Worm (Caenorhabditis elegans) whole organism, mixed stage, embryonic: Measurements from ENCODE around the gene lron-12.

Source experiments
- M03D4.4 ChIP-seq: sonication (generic microtip); optimal IDR thresholded peaks from 2 replicates; lab custom pipeline; 2017; ENCODE audit warnings: mild to moderate bottlenecking, missing genetic modification characterization, missing compliant biosample characterization
- bed-3 ChIP-seq: fragments of 200-800 bp; sonication (Bioruptor generic); optimal IDR thresholded peaks from 3 replicates; lab custom pipeline; 2018; ENCODE audit warnings: mild to moderate bottlenecking, missing genetic modification characterization, moderate library complexity, missing compliant biosample characterization
- ceh-39 ChIP-seq: fragments of 150-350 bp; optimal IDR thresholded peaks from 2 replicates; lab custom pipeline; 2014; ENCODE audit warnings: missing biosample characterization, missing genetic modification characterization
- ceh-43 ChIP-seq: fragments of 200-800 bp; sonication (Bioruptor generic); optimal IDR thresholded peaks from 2 replicates; lab custom pipeline; 2018; ENCODE audit warnings: mild to moderate bottlenecking, missing genetic modification characterization, moderate library complexity, missing compliant biosample characterization
- ceh-83 ChIP-seq: fragments of 200-800 bp; sonication (Bioruptor generic); optimal IDR thresholded peaks from 2 replicates; lab custom pipeline; 2018; ENCODE audit warnings: mild to moderate bottlenecking, missing genetic modification characterization, missing compliant biosample characterization
- ces-1 ChIP-seq: fragments of 150-350 bp; optimal IDR thresholded peaks from 2 replicates; lab custom pipeline; 2014; ENCODE audit warnings: missing biosample characterization, missing genetic modification reagents, missing genetic modification characterization
- cnd-1 ChIP-seq: fragments of 200-800 bp; sonication (Bioruptor generic); optimal IDR thresholded peaks from 2 replicates; lab custom pipeline; 2018; ENCODE audit warnings: mild to moderate bottlenecking, missing genetic modification characterization, missing compliant biosample characterization
- drap-1 ChIP-seq: fragments of 200-800 bp; sonication (Bioruptor generic); optimal IDR thresholded peaks from 3 replicates; lab custom pipeline; 2018; ENCODE audit warnings: mild to moderate bottlenecking, missing genetic modification characterization, missing compliant biosample characterization
- elt-3 ChIP-seq: fragments of 150-350 bp; optimal IDR thresholded peaks from 2 replicates; lab custom pipeline; 2014; ENCODE audit warnings: missing biosample characterization, missing genetic modification characterization
- flh-1 ChIP-seq: fragments of 200-800 bp; sonication (Bioruptor generic); optimal IDR thresholded peaks from 2 replicates; lab custom pipeline; 2018; ENCODE audit warnings: mild to moderate bottlenecking, missing genetic modification characterization, moderate library complexity, missing compliant biosample characterization
- ham-2 ChIP-seq: fragments of 200-800 bp; sonication (Bioruptor generic); optimal IDR thresholded peaks from 2 replicates; lab custom pipeline; 2018; ENCODE audit warnings: mild to moderate bottlenecking, missing genetic modification characterization, missing compliant biosample characterization
- hlh-1 ChIP-seq: fragments of 150-350 bp; optimal IDR thresholded peaks from 2 replicates; lab custom pipeline; 2014; ENCODE audit warnings: missing biosample characterization, missing genetic modification reagents, missing genetic modification characterization
- lin-32 ChIP-seq: fragments of 200-800 bp; sonication (Bioruptor generic); optimal IDR thresholded peaks from 2 replicates; lab custom pipeline; 2018; ENCODE audit warnings: mild to moderate bottlenecking, missing genetic modification characterization, missing compliant biosample characterization
- lsy-2 ChIP-seq: fragments of 150-350 bp; optimal IDR thresholded peaks from 2 replicates; lab custom pipeline; 2014; ENCODE audit warnings: missing biosample characterization, missing genetic modification characterization
- mab-5 ChIP-seq: fragments of 150-350 bp; optimal IDR thresholded peaks from 2 replicates; lab custom pipeline; 2014; ENCODE audit warnings: missing biosample characterization, missing genetic modification characterization
- nhr-12 ChIP-seq: fragments of 150-350 bp; optimal IDR thresholded peaks from 2 replicates; lab custom pipeline; 2014; ENCODE audit warnings: missing biosample characterization, missing genetic modification characterization
- nhr-2 ChIP-seq: fragments of 150-350 bp; optimal IDR thresholded peaks from 2 replicates; lab custom pipeline; 2014; ENCODE audit warnings: missing biosample characterization, missing genetic modification characterization
- nhr-237 ChIP-seq: fragments of 150-350 bp; optimal IDR thresholded peaks from 2 replicates; lab custom pipeline; 2014; ENCODE audit warnings: missing biosample characterization, missing genetic modification characterization
- nhr-28 ChIP-seq: fragments of 150-350 bp; optimal IDR thresholded peaks from 2 replicates; lab custom pipeline; 2014; ENCODE audit warnings: missing biosample characterization, missing genetic modification characterization
- nhr-76 ChIP-seq: sonication (generic microtip); optimal IDR thresholded peaks from 2 replicates; lab custom pipeline; 2017; ENCODE audit warnings: missing biosample characterization, missing genetic modification characterization
- pha-4 ChIP-seq: fragments of 150-350 bp; optimal IDR thresholded peaks from 2 replicates; lab custom pipeline; 2018; ENCODE audit warnings: missing biosample characterization, missing genetic modification reagents, missing genetic modification characterization
- sem-2 ChIP-seq: fragments of 200-800 bp; sonication (Bioruptor generic); optimal IDR thresholded peaks from 2 replicates; lab custom pipeline; 2018; ENCODE audit warnings: mild to moderate bottlenecking, missing genetic modification characterization, missing compliant biosample characterization
- sptf-1 ChIP-seq: sonication (generic microtip); optimal IDR thresholded peaks from 2 replicates; lab custom pipeline; 2017; ENCODE audit warnings: mild to moderate bottlenecking, missing genetic modification characterization, moderate library complexity, missing compliant biosample characterization
- tbx-8 ChIP-seq: fragments of 200-800 bp; sonication (Bioruptor generic); optimal IDR thresholded peaks from 2 replicates; lab custom pipeline; 2018; ENCODE audit warnings: mild to moderate bottlenecking, missing genetic modification characterization, moderate library complexity, missing compliant biosample characterization
- unc-120 ChIP-seq: sonication (generic microtip); optimal IDR thresholded peaks from 2 replicates; lab custom pipeline; 2017; ENCODE audit warnings: missing genetic modification characterization, missing compliant biosample characterization; ENCODE audit not compliant: poor library complexity, severe bottlenecking
- unc-39 ChIP-seq: fragments of 150-350 bp; optimal IDR thresholded peaks from 2 replicates; lab custom pipeline; 2014; ENCODE audit warnings: missing biosample characterization, missing genetic modification characterization
- unc-62 ChIP-seq: fragments of 150-350 bp; optimal IDR thresholded peaks from 2 replicates; lab custom pipeline; 2014; ENCODE audit warnings: missing biosample characterization, missing genetic modification reagents, missing genetic modification characterization
- zip-8 ChIP-seq: fragments of 150-350 bp; optimal IDR thresholded peaks from 2 replicates; lab custom pipeline; 2014; ENCODE audit warnings: missing biosample characterization, missing genetic modification characterization

The lron-12 gene

DNA sequence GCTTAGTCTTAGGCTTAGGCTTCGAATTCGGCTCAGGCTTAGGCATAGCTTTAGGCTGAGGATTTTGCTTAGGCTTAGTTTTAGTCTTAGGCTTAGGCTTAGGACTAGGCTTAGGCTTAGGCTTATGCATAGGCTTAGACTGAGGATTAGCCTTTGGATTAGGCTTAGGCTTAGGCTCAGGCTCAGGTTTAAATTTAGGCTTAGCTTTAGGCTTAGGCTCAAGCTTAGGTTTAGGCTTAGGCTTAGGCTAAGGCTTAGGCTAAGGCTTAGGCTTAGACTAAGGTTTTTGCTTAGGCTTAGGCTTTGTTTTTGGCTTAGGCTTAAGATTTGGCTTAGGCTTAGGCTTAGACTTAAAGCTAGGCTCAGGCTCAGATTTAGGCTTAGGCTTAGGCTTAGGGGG, 13.5 kb upstream of the lron-12 start:
- TF ChIP-seq unc-120 = no peak
- TF ChIP-seq ham-2 (GFP tag; lab: Kevin White, UChicago) = peak; percentile 75
- TF ChIP-seq ceh-39 (tag; lab: Kevin White, UChicago) = no peak

DNA sequence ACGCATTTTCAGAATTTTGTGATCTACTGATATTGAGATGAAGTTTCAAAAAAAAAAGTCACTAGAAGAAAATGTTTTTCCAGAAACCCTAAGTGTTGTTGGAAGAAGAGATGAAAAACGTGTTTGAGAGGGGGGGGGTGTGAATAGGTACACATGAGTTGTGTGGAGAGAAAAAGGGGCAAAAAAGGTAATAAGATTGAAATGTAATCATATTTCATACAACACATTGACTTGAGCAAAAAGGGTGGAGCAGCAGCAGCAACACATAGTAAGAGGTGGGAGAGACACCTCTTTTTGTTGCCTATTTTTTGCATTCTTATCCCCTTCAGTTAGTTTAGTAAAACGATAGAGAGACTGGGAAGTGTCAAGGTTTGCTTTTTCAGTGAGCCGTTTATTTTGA, 12.5 kb upstream of the lron-12 start:
- TF ChIP-seq cnd-1 (tag; lab: Kevin White, UChicago) = no peak
- TF ChIP-seq ces-1 (GFP tag; lab: Kevin White, UChicago) = peak; percentile 50

DNA sequence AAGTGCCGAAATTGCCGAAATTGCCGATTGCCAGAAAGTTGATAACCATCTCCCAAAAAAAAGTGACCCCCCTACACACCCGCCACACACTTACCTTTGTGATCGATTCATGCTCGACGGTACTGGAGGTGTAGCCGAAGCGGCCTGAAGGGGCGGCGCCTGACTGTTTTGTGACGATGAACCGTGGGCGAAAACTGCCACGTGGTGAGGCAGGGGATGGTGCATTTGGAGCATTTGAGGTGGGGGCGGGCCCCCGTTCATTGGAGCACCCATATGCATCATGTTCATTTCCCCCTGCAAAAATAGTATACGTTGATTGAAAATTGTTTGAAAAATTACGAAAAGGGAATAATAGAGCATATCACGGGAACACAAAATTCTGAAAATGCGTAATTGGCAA, 11.8 kb upstream of the lron-12 start, which contains the start of gene Y75B8A.6:
Gene Y75B8A.6 (minus strand): TSS at position 292 of the 400 bp plus-strand sequence.
- TF ChIP-seq ceh-83 (GFP tag; lab: Kevin White, UChicago) (peak; percentile 6), lsy-2 (tag; lab: Kevin White, UChicago) (no peak)

DNA sequence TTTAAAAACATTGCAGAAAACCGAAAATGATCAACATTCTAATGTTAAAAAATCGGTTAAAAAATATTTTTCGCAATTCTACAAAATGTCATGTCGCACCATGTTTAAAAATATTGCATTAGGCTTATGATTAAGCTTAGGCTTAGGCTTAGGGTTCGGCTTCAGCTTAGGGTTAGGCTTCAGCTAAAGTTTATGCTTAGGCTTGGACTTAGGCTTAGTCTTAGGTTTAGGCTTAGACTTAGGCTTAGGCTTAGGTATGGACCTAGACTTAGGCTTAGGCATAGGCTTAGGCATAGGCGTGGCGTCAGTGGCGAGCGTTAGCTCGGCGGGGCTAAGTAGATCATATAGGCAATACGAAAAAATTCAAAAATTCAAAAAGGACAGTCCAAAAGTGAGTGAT, 6.1 kb upstream of the lron-12 start:
- TF ChIP-seq ham-2 (GFP tag; lab: Kevin White, UChicago) = peak; percentile 23
- no peak for TF ChIP-seq unc-39

DNA sequence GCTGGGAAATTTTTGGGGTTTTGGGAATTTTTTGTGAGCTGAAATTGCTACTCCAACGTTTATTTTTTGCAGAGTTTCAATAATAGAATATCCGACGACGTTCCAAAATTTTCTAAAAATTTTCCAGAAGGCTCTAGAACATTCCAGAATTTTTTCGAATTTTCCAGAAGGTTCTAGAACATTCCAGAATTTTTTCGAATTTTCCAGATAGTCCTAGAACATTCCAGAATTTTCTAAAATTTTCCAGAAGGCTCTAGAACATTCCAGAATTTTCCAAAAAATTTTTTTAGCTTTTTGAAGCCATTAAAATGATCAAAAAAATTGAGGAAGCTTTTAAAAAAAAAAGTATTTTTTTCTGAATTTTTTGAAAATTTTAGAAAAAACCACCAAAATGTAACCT, 5.1 kb upstream of the lron-12 start:
- TF ChIP-seq unc-39 (no peak), hlh-1 (tag; lab: Kevin White, UChicago) (no peak), ces-1 (GFP tag; lab: Kevin White, UChicago) (no peak), ceh-43 (GFP tag; lab: Kevin White, UChicago) (no peak), sem-2 (GFP tag; lab: Kevin White, UChicago) (no peak), nhr-2 (tag; lab: Kevin White, UChicago) (no peak), mab-5 (tag; lab: Kevin White, UChicago) (no peak), lin-32 (GFP tag; lab: Kevin White, UChicago) (no peak), tbx-8 (GFP tag; lab: Kevin White, UChicago) (no peak), ham-2 (GFP tag; lab: Kevin White, UChicago) (no peak), zip-8 (no peak), bed-3 (GFP tag; lab: Kevin White, UChicago) (no peak), nhr-12 (tag; lab: Kevin White, UChicago) (no peak), drap-1 (GFP tag; lab: Kevin White, UChicago) (no peak), sptf-1 (tag; lab: Kevin White, UChicago) (no peak), nhr-76 (tag; lab: Kevin White, UChicago) (no peak)
- TF ChIP-seq, all 35 proteins: peak for 0

DNA sequence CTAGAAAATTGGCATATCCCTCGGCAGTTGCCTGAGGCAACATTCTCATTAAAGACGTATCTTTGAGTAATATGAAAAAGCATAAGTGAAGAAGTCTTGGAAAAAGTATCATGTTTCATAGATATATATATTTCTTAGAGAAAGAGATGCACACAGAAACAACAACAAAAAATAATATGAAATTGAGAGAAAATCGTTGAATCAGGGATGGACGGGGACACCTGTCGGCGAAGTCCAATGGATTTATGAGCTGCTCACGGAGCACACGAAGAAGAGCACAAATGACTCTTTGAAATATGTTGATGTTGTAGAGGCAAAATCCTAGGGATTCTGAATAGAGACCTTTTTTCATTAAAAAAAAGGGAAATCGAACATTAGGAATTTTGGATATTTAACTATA, 2.9 kb upstream of the lron-12 start:
- TF ChIP-seq hlh-1 (tag; lab: Kevin White, UChicago) (peak; percentile 77), unc-62 (GFP tag; lab: Kevin White, UChicago) (peak; percentile 55), ceh-83 (GFP tag; lab: Kevin White, UChicago) (no peak)

DNA sequence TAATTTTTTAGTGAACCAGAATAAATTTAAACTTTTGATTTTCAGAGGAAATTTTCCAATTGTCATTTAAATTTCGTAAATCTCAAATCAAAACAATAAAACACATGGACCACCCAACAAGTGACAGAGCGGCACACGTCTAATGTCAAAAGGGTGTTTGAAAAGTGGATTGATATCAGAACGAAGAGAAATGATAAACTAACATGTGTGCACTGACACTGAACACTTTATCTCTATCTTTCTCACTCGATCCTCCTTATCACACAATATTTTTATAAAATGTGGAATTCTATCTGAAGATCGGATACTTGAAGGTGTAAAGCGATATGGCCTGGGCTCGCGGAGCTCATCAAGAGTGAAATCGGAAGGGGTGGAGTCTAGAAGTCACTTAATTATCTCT, 1.3 kb upstream of the lron-12 start:
- TF ChIP-seq hlh-1 (tag; lab: Kevin White, UChicago) (peak; percentile 40), unc-62 (GFP tag; lab: Kevin White, UChicago) (peak; percentile 57), ces-1 (GFP tag; lab: Kevin White, UChicago) (no peak)

DNA sequence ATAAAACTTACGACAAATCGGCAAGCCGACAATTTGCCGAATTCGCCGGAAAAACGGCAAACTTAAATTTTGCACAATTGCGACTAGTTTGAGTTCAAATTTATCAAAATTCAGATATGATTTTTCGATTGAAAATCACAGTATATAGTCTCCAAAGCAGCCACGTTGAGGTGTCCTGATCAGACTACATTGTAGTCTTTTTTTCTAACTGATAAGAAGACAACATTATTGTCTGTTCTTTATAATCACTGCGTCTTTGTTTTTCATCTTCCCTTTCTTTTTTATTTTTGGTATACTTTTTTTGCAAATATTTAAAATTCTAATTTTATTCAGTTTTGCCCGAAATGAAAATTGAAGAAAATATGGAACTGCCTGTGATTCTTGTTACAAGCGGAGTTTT, 10.8 kb downstream of the lron-12 start, which contains the start of the genes cest-12 and lonp-2:
Gene cest-12 (minus strand): TSS at position 101 of the 400 bp plus-strand sequence.
Gene lonp-2 (plus strand): TSS at position 334 of the 400 bp plus-strand sequence.
- TF ChIP-seq elt-3 (tag; lab: Kevin White, UChicago) (no peak), unc-62 (GFP tag; lab: Kevin White, UChicago) (no peak), nhr-28 (no peak), sptf-1 (tag; lab: Kevin White, UChicago) (no peak), zip-8 (no peak), drap-1 (GFP tag; lab: Kevin White, UChicago) (no peak), pha-4 (tag; lab: Kevin White, UChicago) (no peak), mab-5 (tag; lab: Kevin White, UChicago) (no peak), nhr-237 (tag; lab: Kevin White, UChicago) (no peak), flh-1 (GFP tag; lab: Kevin White, UChicago) (no peak), lsy-2 (tag; lab: Kevin White, UChicago) (no peak), M03D4.4 (no peak), nhr-12 (tag; lab: Kevin White, UChicago) (no peak), ceh-83 (GFP tag; lab: Kevin White, UChicago) (no peak), cnd-1 (tag; lab: Kevin White, UChicago) (no peak), nhr-76 (tag; lab: Kevin White, UChicago) (no peak)
